Worm (Caenorhabditis elegans) whole organism, early embryonic: Measurements from ENCODE around the gene C05C9.2.

ENCODE experiments used
- F13C5.2 ChIP-seq: sonication (generic microtip); optimal IDR thresholded peaks from 2 replicates; lab custom pipeline; 2017; ENCODE audit warnings: mild to moderate bottlenecking, missing genetic modification characterization, inconsistent platforms, missing compliant biosample characterization
- ama-1 ChIP-seq: fragments of 150-350 bp; optimal IDR thresholded peaks from 2 replicates; lab custom pipeline; 2014
- ceh-36 ChIP-seq: sonication (generic microtip); optimal IDR thresholded peaks from 2 replicates; lab custom pipeline; 2016; ENCODE audit warnings: missing genetic modification characterization, inconsistent platforms, missing compliant biosample characterization
- flt-1 ChIP-seq: fragments of 200-800 bp; sonication (Bioruptor generic); IDR thresholded peaks from 2 replicates; pipeline ENCODE4 v1.3.6; 2022; ENCODE audit warnings: missing genetic modification characterization, missing compliant biosample characterization
- sea-1 ChIP-seq: fragments of 200-800 bp; sonication (Bioruptor generic); conservative IDR thresholded peaks from 2 replicates; pipeline ENCODE4 v1.3.6; 2022; ENCODE audit warnings: missing genetic modification characterization, missing compliant biosample characterization
- tbx-37 ChIP-seq: fragments of 200-800 bp; sonication (Bioruptor generic); conservative IDR thresholded peaks from 2 replicates; pipeline ENCODE4 v1.3.6; 2022; ENCODE audit warnings: missing genetic modification reagents, missing genetic modification characterization, missing compliant biosample characterization

- TF ChIP-seq ceh-36 (tag; lab: Kevin White, UChicago) (no peak), sea-1 (no peak), F13C5.2 (tag; lab: Kevin White, UChicago) (no peak), tbx-37 (GFP tag; lab: Robert Waterston, UW) (no peak), ama-1 (lab: Kevin White, UChicago) (no peak), flt-1 (no peak)
Observed at ce11 chrX:11178599-11178998, 25.7 kb downstream of the C05C9.2 start, which contains the start of gene gnrr-6.
